Fruit fly (Drosophila melanogaster) S2 (cell line): Measurements from ENCODE around the gene CG14506.

ENCODE experiments used
- CG8478 ChIP-seq: fragments of >200 bp; optimal IDR thresholded peaks from 2 replicates; lab custom pipeline; 2018
- CTCF ChIP-seq, 2 experiments: fragments of >200 bp; optimal IDR thresholded peaks; 2 replicates each; lab custom pipeline; 2018

- TF ChIP-seq CTCF (optimal IDR thresholded peaks at IDR 0.05; lab: Kevin White, UChicago) (no peak), CG8478 (no peak)
These were observed 33.7 kb downstream of the CG14506 start for dm6 chr3R:29263264-29263663.
